Fruit fly (Drosophila melanogaster): ENCODE results near the gene MsrA.

DNA sequence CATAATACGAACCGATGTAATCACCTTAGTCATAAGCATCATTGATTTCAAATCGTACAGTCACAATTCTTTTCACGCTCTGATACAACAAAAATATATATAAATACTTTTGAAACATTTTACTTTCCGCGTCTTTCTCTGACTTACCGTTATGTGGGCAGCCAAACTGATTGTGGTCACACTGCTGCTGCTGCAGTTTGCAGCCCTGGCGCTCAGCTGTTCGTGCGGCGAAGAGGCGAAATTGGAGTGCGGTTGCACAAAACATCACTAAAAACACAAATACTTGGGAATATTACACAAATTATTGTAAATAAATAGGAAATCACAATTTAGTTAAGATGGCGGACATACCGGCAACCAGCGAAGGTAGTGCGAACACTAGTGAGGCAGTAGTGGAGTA is 1.5 kb upstream of the MsrA start, which contains the start of the genes gdl and gdl-ORF39:
- TF ChIP-seq Pif1B (GFP tag; optimal IDR thresholded peaks at IDR 0.05) (no peak), CG17806 (tag; optimal IDR thresholded peaks at IDR 0.05) (no peak), CG4496 (GFP tag; IDR thresholded peaks at IDR 0.05) (no peak), Ets98B (GFP tag; IDR thresholded peaks at IDR 0.05) (no peak), fd96Ca (GFP tag; IDR thresholded peaks at IDR 0.05) (no peak)

All from whole organism, pupa.